Worm (Caenorhabditis elegans) whole organism, L4/young adult: ENCODE measurements around the gene srh-181.

Experiments used
- W03F9.2 ChIP-seq: fragments of 150-350 bp; optimal IDR thresholded peaks from 2 replicates; lab custom pipeline; 2014; ENCODE audit warnings: missing biosample characterization, missing genetic modification characterization
- dao-5 ChIP-seq: sonication (generic microtip); optimal IDR thresholded peaks from 2 replicates; lab custom pipeline; 2016; ENCODE audit warnings: missing genotype, missing genetic modification characterization, moderate library complexity, missing compliant biosample characterization
- him-1 ChIP-seq: sonication (generic microtip); optimal IDR thresholded peaks from 2 replicates; lab custom pipeline; 2016; ENCODE audit warnings: missing genotype, missing genetic modification reagents, missing genetic modification characterization, missing compliant biosample characterization

ce11 chrV:18444118-18444517 lies 30.2 kb upstream of the srh-181 start, which contains the start of gene ZK228.1:
- TF ChIP-seq him-1 (no peak), W03F9.2 (tag; lab: Kevin White, UChicago) (no peak), dao-5 (no peak)
